Fruit fly (Drosophila melanogaster): ENCODE measurements around the gene CG9449.
"Not testable (repeated sequence)": the region's sequence is repeated elsewhere in the genome, so short reads cannot be mapped to it uniquely, and the experiment has no call there.

DNA sequence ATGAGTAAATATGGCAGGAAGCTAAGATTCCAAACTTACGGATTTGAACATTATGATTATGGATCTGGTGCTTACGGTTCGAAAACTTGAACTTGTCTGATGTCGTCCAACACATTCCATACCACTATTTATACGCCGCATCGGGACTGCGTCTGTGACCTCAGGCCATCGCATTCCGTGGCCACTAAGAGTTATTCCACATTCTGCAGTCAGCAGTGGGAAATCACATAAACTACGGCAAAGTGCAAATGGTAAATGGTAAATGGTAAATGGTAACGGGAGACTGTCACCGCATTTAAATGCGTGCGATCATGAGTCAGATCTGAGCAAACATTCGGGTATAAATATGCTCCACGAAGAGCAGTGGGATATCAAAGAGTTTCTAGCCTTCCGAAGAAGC, 30.5 kb downstream of the CG9449 start, which contains the start of the genes CG14096 and CG32214:
- TF ChIP-seq fd96Ca (GFP tag; IDR thresholded peaks at IDR 0.05); gl (tag; optimal IDR thresholded peaks at IDR 0.05); D1 (tag; optimal IDR thresholded peaks at IDR 0.05); CG32121 (GFP tag; IDR thresholded peaks at IDR 0.05); Ets98B (GFP tag; IDR thresholded peaks at IDR 0.05); EcR (GFP tag; optimal IDR thresholded peaks at IDR 0.05); CG13204 (GFP tag; optimal IDR thresholded peaks at IDR 0.05); CG15710 (tag; optimal IDR thresholded peaks at IDR 0.05); CG34367 (tag; optimal IDR thresholded peaks at IDR 0.05); Pif1B (GFP tag; optimal IDR thresholded peaks at IDR 0.05); CG9948 (tag; optimal IDR thresholded peaks at IDR 0.05); CG8159 (tag; optimal IDR thresholded peaks at IDR 0.05); CG12605 (GFP tag; IDR thresholded peaks at IDR 0.05): not testable (repeated sequence)
